Worm (Caenorhabditis elegans) whole organism, L4/young adult: Measurements from ENCODE around the gene pdzd-8.

Experiments
- W03F9.2 ChIP-seq: fragments of 150-350 bp; optimal IDR thresholded peaks from 2 replicates; lab custom pipeline; 2014; ENCODE audit warnings: missing biosample characterization, missing genetic modification characterization
- him-1 ChIP-seq: sonication (generic microtip); optimal IDR thresholded peaks from 2 replicates; lab custom pipeline; 2016; ENCODE audit warnings: missing genotype, missing genetic modification reagents, missing genetic modification characterization, missing compliant biosample characterization

- no peak for TF ChIP-seq W03F9.2 (tag; lab: Kevin White, UChicago)
- no peak for TF ChIP-seq him-1 (tag; lab: Kevin White, UChicago)
These were observed 25.9 kb downstream of the pdzd-8 start for ce11 chrIV:9001184-9001583.
